Fruit fly (Drosophila melanogaster): ENCODE data around the gene CG14983.

The CG14983 gene

DNA sequence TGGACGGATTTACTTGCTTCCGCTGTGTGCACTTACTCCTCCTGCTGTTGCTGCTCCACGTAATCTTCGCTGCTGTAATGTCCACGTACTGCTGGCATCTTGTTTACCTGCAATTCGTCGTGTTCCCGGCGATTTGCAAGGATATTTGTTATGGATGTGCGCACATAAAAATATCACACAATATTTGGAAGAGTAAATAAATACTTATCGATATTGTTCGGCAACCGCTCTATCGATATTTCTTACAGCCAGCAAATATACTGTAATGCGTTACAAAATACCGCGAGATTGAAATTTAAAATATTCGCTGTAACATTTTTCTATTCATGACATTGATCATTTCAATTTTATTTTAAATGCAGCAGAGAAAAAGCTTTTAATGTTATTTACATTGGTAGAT is 11.3 kb downstream of the CG14983 start, which contains the start of gene CG10866 (continued):
- TF ChIP-seq CG17361 (GFP tag; IDR thresholded peaks at IDR 0.05) (no peak), Sox102F (GFP tag; optimal IDR thresholded peaks at IDR 0.05) (no peak), dimm (GFP tag; IDR thresholded peaks at IDR 0.05) (no peak), CG6813 (GFP tag; optimal IDR thresholded peaks at IDR 0.05) (no peak), run (tag; optimal IDR thresholded peaks at IDR 0.05) (no peak), Sry-δ (GFP tag; optimal IDR thresholded peaks at IDR 0.05) (peak; percentile 86), CG11085 (GFP tag; IDR thresholded peaks at IDR 0.05) (no peak), CG15011 (GFP tag; optimal IDR thresholded peaks at IDR 0.05) (no peak), CG14014 (GFP tag; IDR thresholded peaks at IDR 0.05) (no peak), CG15696 (tag; optimal IDR thresholded peaks at IDR 0.05) (no peak), CHES-1-like (GFP tag; optimal IDR thresholded peaks at IDR 0.05) (no peak), CG14965 (GFP tag; optimal IDR thresholded peaks at IDR 0.05; ENCODE audit: borderline replicate concordance) (no peak), grn (GFP tag; optimal IDR thresholded peaks at IDR 0.05) (no peak), trh (GFP tag; optimal IDR thresholded peaks at IDR 0.05) (no peak), ssp (GFP tag; IDR thresholded peaks at IDR 0.05) (no peak), sens-2 (GFP tag; IDR thresholded peaks at IDR 0.05) (no peak), CG42726 (GFP tag; IDR thresholded peaks at IDR 0.05; ENCODE audit: partially characterized antibody) (peak; percentile 52; the same call in 1 of the 2 replicates), Bgb (GFP tag; IDR thresholded peaks at IDR 0.05; ENCODE audit: partially characterized antibody) (peak; percentile 85), sr (GFP tag; IDR thresholded peaks at IDR 0.05) (no peak), CG11093 (GFP tag; IDR thresholded peaks at IDR 0.05) (no peak), CG10267 (tag; optimal IDR thresholded peaks at IDR 0.05) (no peak), NK7.1 (GFP tag; optimal IDR thresholded peaks at IDR 0.05) (no peak), Scr (GFP tag; IDR thresholded peaks at IDR 0.05; ENCODE audit: partially characterized antibody) (peak; percentile 85), CG2120 (GFP tag; optimal IDR thresholded peaks at IDR 0.05) (no peak), CG18619 (GFP tag; optimal IDR thresholded peaks at IDR 0.05) (no peak), mld (GFP tag; IDR thresholded peaks at IDR 0.05; ENCODE audit: partially characterized antibody) (0 out of 3 replicates have a peak, but pooled peaks have one; percentile 8), Gug (GFP tag; IDR thresholded peaks at IDR 0.05) (no peak)

DNA sequence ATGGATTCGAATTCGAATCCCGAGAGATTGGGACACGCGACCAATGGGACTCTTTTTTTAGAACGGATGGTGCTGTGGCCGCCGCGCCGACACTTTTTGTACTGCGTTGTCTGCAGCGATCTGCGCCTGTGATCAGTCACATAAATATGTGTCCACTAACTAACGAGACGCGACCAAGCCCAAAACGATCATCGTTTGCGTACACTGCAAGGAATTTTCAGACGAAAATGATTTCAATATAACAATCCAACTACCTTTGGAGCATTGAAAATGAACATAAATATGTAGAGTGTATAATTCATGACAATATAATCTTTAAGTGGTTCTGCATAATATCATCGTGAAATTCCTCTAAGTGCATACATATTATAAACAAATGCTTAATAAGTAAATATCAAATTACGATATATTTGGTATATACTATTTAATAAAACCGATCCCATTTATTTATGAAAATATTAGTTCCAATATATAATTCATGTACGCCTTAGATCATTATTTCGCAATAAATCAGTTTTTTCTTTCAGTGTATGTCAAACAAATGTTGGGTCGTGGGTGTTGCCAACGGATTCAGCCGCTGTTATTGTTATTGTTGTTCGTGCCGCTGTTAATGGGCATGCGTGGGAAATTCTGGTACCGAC is 13.4 kb downstream of the CG14983 start, which contains the start of gene Eip63F-1:
Gene Eip63F-1 (minus strand): TSS at position 51 of the 641 bp plus-strand sequence.
- no peak for TF ChIP-seq CG2129 (GFP tag; IDR thresholded peaks at IDR 0.05; ENCODE audit: partially characterized antibody)
- 0 out of 3 replicates have a peak, but pooled peaks have one; percentile 10 for TF ChIP-seq CG7357 (GFP tag; IDR thresholded peaks at IDR 0.05)
- TF ChIP-seq cas (GFP tag; IDR thresholded peaks at IDR 0.05) = no peak
- TF ChIP-seq CG12219 (GFP tag; optimal IDR thresholded peaks at IDR 0.05) = no peak
- TF ChIP-seq Atf6 (GFP tag; IDR thresholded peaks at IDR 0.05) = peak; percentile 67
- no peak for TF ChIP-seq dati (GFP tag; IDR thresholded peaks at IDR 0.05)
- peak; percentile 52 for TF ChIP-seq vvl (GFP tag; IDR thresholded peaks at IDR 0.05)
- TF ChIP-seq CG2875 (GFP tag; optimal IDR thresholded peaks at IDR 0.05) = no peak
- TF ChIP-seq Gsc (GFP tag; IDR thresholded peaks at IDR 0.05) = no peak
- no peak for TF ChIP-seq sc (optimal IDR thresholded peaks at IDR 0.05)
- peak; percentile 2 for TF ChIP-seq sc (GFP tag; optimal IDR thresholded peaks at IDR 0.05)
- TF ChIP-seq CG8290 (GFP tag; optimal IDR thresholded peaks at IDR 0.05) = no peak
- TF ChIP-seq CG8290 (tag; optimal IDR thresholded peaks at IDR 0.05) = peak in 1 of 2 experiments; percentile 71
- TF ChIP-seq ara (GFP tag; IDR thresholded peaks at IDR 0.05) = no peak
- TF ChIP-seq usp (GFP tag; optimal IDR thresholded peaks at IDR 0.05) = no peak
- no peak for TF ChIP-seq Side (GFP tag; optimal IDR thresholded peaks at IDR 0.05)
- peak; percentile 78 for TF ChIP-seq Oli (tag; optimal IDR thresholded peaks at IDR 0.05)
- TF ChIP-seq run (tag; optimal IDR thresholded peaks at IDR 0.05) = peak; percentile 34
- no peak for TF ChIP-seq MESR4 (GFP tag; optimal IDR thresholded peaks at IDR 0.05)
- no peak for TF ChIP-seq repo (GFP tag; optimal IDR thresholded peaks at IDR 0.05)
- no peak for TF ChIP-seq insv (GFP tag; optimal IDR thresholded peaks at IDR 0.05)
- no peak for TF ChIP-seq CG31365 (tag; optimal IDR thresholded peaks at IDR 0.05)
- TF ChIP-seq prd (optimal IDR thresholded peaks at IDR 0.05) = no peak
- 0 out of 3 replicates have a peak, but pooled peaks have one; percentile 12 for TF ChIP-seq prd (GFP tag; IDR thresholded peaks at IDR 0.05)
- TF ChIP-seq hkb (optimal IDR thresholded peaks at IDR 0.05) = no peak
- 0 out of 2 replicates have a peak, but pooled peaks have one; percentile 9 for TF ChIP-seq hkb (GFP tag; IDR thresholded peaks at IDR 0.05)
- no peak for TF ChIP-seq CG1647 (GFP tag; optimal IDR thresholded peaks at IDR 0.05)
